Fruit fly (Drosophila melanogaster) whole organism, adult: ENCODE data around the gene bab1.

Experiments
- CG11617 ChIP-seq: fragments of 200-800 bp; sonication (Bioruptor generic); optimal IDR thresholded peaks from 2 replicates; lab custom pipeline; 2017; ENCODE audit warnings: mild to moderate bottlenecking, missing biosample characterization, missing genetic modification reagents, missing genetic modification characterization
- CG12768 ChIP-seq: fragments of 200-800 bp; sonication (Bioruptor generic); optimal IDR thresholded peaks from 2 replicates; lab custom pipeline; 2017; ENCODE audit warnings: missing biosample characterization, missing genetic modification characterization, mild to moderate bottlenecking, moderate library complexity, missing genetic modification reagents
- CG14711 ChIP-seq: fragments of 200-800 bp; sonication (Bioruptor generic); optimal IDR thresholded peaks from 2 replicates; lab custom pipeline; 2018; ENCODE audit warnings: missing biosample characterization, mild to moderate bottlenecking, missing genetic modification characterization, moderate library complexity
- CG1620 ChIP-seq: fragments of 200-800 bp; sonication (Bioruptor generic); optimal IDR thresholded peaks from 2 replicates; lab custom pipeline; 2016; ENCODE audit warnings: missing biosample characterization, missing genetic modification characterization
- CG33017 ChIP-seq: fragments of 200-800 bp; sonication (Bioruptor generic); optimal IDR thresholded peaks from 2 replicates; lab custom pipeline; 2018; ENCODE audit warnings: missing biosample characterization, mild to moderate bottlenecking, missing genetic modification characterization, moderate library complexity
- CG5204 ChIP-seq: fragments of 200-800 bp; sonication (Bioruptor generic); optimal IDR thresholded peaks from 2 replicates; lab custom pipeline; 2016; ENCODE audit warnings: missing biosample characterization, missing genetic modification characterization
- CG7045 ChIP-seq: fragments of 200-800 bp; sonication (Bioruptor generic); optimal IDR thresholded peaks from 2 replicates; lab custom pipeline; 2017; ENCODE audit warnings: missing biosample characterization, mild to moderate bottlenecking, missing genetic modification characterization
- CG7101 ChIP-seq: fragments of 200-800 bp; sonication (Bioruptor generic); optimal IDR thresholded peaks from 2 replicates; lab custom pipeline; 2018; ENCODE audit warnings: missing biosample characterization, mild to moderate bottlenecking, missing genetic modification characterization, moderate library complexity
- Clk ChIP-seq: fragments of 200-800 bp; sonication (Bioruptor generic); optimal IDR thresholded peaks from 2 replicates; lab custom pipeline; 2017; ENCODE audit warnings: missing biosample characterization, missing genetic modification characterization
- Crg-1 ChIP-seq: fragments of 200-800 bp; sonication (Bioruptor generic); optimal IDR thresholded peaks from 2 replicates; lab custom pipeline; 2016; ENCODE audit warnings: missing biosample characterization, missing genetic modification characterization
- Hr96 ChIP-seq: fragments of 200-800 bp; sonication (Bioruptor generic); optimal IDR thresholded peaks from 2 replicates; lab custom pipeline; 2016; ENCODE audit warnings: missing biosample characterization, missing genetic modification characterization
- Mnt ChIP-seq: fragments of 200-800 bp; sonication (Bioruptor generic); optimal IDR thresholded peaks from 2 replicates; lab custom pipeline; 2016; ENCODE audit warnings: missing biosample characterization, mild to moderate bottlenecking, missing genetic modification characterization
- bab1 ChIP-seq: fragments of 200-800 bp; sonication (Bioruptor generic); optimal IDR thresholded peaks from 3 replicates; lab custom pipeline; 2019; ENCODE audit warnings: missing biosample characterization, mild to moderate bottlenecking, missing genetic modification characterization, moderate library complexity
- cic ChIP-seq: fragments of 200-800 bp; sonication (Bioruptor generic); optimal IDR thresholded peaks from 2 replicates; lab custom pipeline; 2017; ENCODE audit warnings: missing biosample characterization, mild to moderate bottlenecking, missing genetic modification characterization, moderate library complexity
- cnc ChIP-seq, 2 experiments: fragments of >200 bp; optimal IDR thresholded peaks; 2 replicates each; lab custom pipeline; 2017
- kay ChIP-seq: fragments of 200-800 bp; sonication (Bioruptor generic); peaks from one replicate; lab custom pipeline; 2016; ENCODE audit warnings: missing biosample characterization, missing genetic modification characterization, borderline replicate concordance
- ovo ChIP-seq: fragments of 200-800 bp; sonication (Bioruptor generic); optimal IDR thresholded peaks from 2 replicates; lab custom pipeline; 2016; ENCODE audit warnings: missing biosample characterization, missing genetic modification characterization
- pad ChIP-seq: fragments of 200-800 bp; sonication (Bioruptor generic); optimal IDR thresholded peaks from 3 replicates; lab custom pipeline; 2017; ENCODE audit warnings: missing biosample characterization, missing genetic modification characterization, mild to moderate bottlenecking, moderate library complexity, missing genetic modification reagents
- tj ChIP-seq: fragments of 200-800 bp; sonication (Bioruptor generic); optimal IDR thresholded peaks from 3 replicates; lab custom pipeline; 2017; ENCODE audit warnings: missing biosample characterization, mild to moderate bottlenecking, missing genetic modification characterization, moderate library complexity
- toe ChIP-seq: fragments of 200-800 bp; sonication (Bioruptor generic); optimal IDR thresholded peaks from 2 replicates; lab custom pipeline; 2016; ENCODE audit warnings: missing biosample characterization, missing genetic modification characterization

Gene bab1

dm6 chr3L:1094630-1095029 is 6.3 kb downstream of the bab1 start:
- no peak for TF ChIP-seq CG12768 (GFP tag; lab: Kevin White, UChicago)
- no peak for TF ChIP-seq tj (GFP tag; lab: Kevin White, UChicago)
- TF ChIP-seq kay (GFP tag; lab: Kevin White, UChicago): no peak
- no peak for TF ChIP-seq CG7101 (tag; lab: Kevin White, UChicago)
- TF ChIP-seq CG11617 (GFP tag; lab: Kevin White, UChicago): no peak
- TF ChIP-seq Crg-1 (GFP tag; lab: Kevin White, UChicago): no peak
- TF ChIP-seq Hr96: no peak
- TF ChIP-seq pad: no peak
- TF ChIP-seq CG5204 (GFP tag; lab: Kevin White, UChicago): no peak
- no peak for TF ChIP-seq ovo (GFP tag; lab: Kevin White, UChicago)
- TF ChIP-seq Clk (GFP tag; lab: Kevin White, UChicago): no peak
- no peak for TF ChIP-seq cic (GFP tag; lab: Kevin White, UChicago)
- no peak for TF ChIP-seq Mnt (GFP tag; lab: Kevin White, UChicago)
- no peak for TF ChIP-seq toe (GFP tag; lab: Kevin White, UChicago)
- TF ChIP-seq CG1620 (GFP tag; lab: Kevin White, UChicago): no peak
- TF ChIP-seq CG14711 (tag; lab: Kevin White, UChicago): no peak
- no peak for TF ChIP-seq CG33017 (tag; lab: Kevin White, UChicago)

- TF ChIP-seq Hr96 (no peak), cic (GFP tag; lab: Kevin White, UChicago) (no peak), tj (GFP tag; lab: Kevin White, UChicago) (no peak), CG5204 (GFP tag; lab: Kevin White, UChicago) (no peak), CG7101 (tag; lab: Kevin White, UChicago) (no peak), kay (GFP tag; lab: Kevin White, UChicago) (no peak), cnc (optimal IDR thresholded peaks at IDR 0.05; lab: Kevin White, UChicago) (no peak), CG11617 (GFP tag; lab: Kevin White, UChicago) (no peak), Clk (GFP tag; lab: Kevin White, UChicago) (no peak), CG33017 (tag; lab: Kevin White, UChicago) (no peak), Mnt (GFP tag; lab: Kevin White, UChicago) (no peak), ovo (GFP tag; lab: Kevin White, UChicago) (no peak), CG12768 (GFP tag; lab: Kevin White, UChicago) (no peak), toe (GFP tag; lab: Kevin White, UChicago) (no peak), Crg-1 (GFP tag; lab: Kevin White, UChicago) (no peak), pad (no peak), CG7045 (GFP tag; lab: Kevin White, UChicago) (no peak), CG14711 (tag; lab: Kevin White, UChicago) (no peak), bab1 (GFP tag; lab: Kevin White, UChicago) (no peak)
Observed at dm6 chr3L:1094123-1094522, 6.8 kb downstream of the bab1 start.

- TF ChIP-seq CG7045 (GFP tag; lab: Kevin White, UChicago) (no peak), pad (no peak), cnc (optimal IDR thresholded peaks at IDR 0.05; lab: Kevin White, UChicago) (peak in 1 of 2 experiments; percentile 30), kay (GFP tag; lab: Kevin White, UChicago) (no peak), bab1 (GFP tag; lab: Kevin White, UChicago) (peak; percentile 17), Clk (GFP tag; lab: Kevin White, UChicago) (no peak), toe (GFP tag; lab: Kevin White, UChicago) (no peak), CG7101 (tag; lab: Kevin White, UChicago) (no peak)
Observed at dm6 chr3L:1092853-1093838, 7.7 kb downstream of the bab1 start.

dm6 chr3L:1092253-1092652 is 8.6 kb downstream of the bab1 start:
- TF ChIP-seq kay (GFP tag; lab: Kevin White, UChicago): peak; percentile 41
- no peak for TF ChIP-seq Hr96

dm6 chr3L:1091006-1091559 is 9.8 kb downstream of the bab1 start:
- no peak for TF ChIP-seq Crg-1 (GFP tag; lab: Kevin White, UChicago)
- TF ChIP-seq Hr96: no peak
- TF ChIP-seq CG11617 (GFP tag; lab: Kevin White, UChicago): no peak
- TF ChIP-seq pad: no peak
- no peak for TF ChIP-seq CG14711 (tag; lab: Kevin White, UChicago)
- TF ChIP-seq tj (GFP tag; lab: Kevin White, UChicago): no peak

- TF ChIP-seq CG1620 (GFP tag; lab: Kevin White, UChicago) (no peak), ovo (GFP tag; lab: Kevin White, UChicago) (no peak), CG11617 (GFP tag; lab: Kevin White, UChicago) (no peak), CG7045 (GFP tag; lab: Kevin White, UChicago) (no peak), CG7101 (tag; lab: Kevin White, UChicago) (no peak), Hr96 (no peak), bab1 (GFP tag; lab: Kevin White, UChicago) (no peak), pad (no peak), CG14711 (tag; lab: Kevin White, UChicago) (no peak), Mnt (GFP tag; lab: Kevin White, UChicago) (no peak), CG12768 (GFP tag; lab: Kevin White, UChicago) (no peak), Crg-1 (GFP tag; lab: Kevin White, UChicago) (no peak)
Observed at dm6 chr3L:1090424-1090895, 10.4 kb downstream of the bab1 start.
